Worm (Caenorhabditis elegans) whole organism, L4 larva: ENCODE data around the gene brap-2.

Experiments used
- D1046.2 ChIP-seq: fragments of 200-800 bp; sonication (Bioruptor generic); IDR thresholded peaks from 2 replicates; pipeline ENCODE4 v1.3.6; 2022; ENCODE audit warnings: missing genetic modification characterization, missing compliant biosample characterization
- F10B5.3 ChIP-seq: sonication (generic microtip); optimal IDR thresholded peaks from 2 replicates; lab custom pipeline; 2016; ENCODE audit warnings: mild to moderate bottlenecking, missing genetic modification characterization, missing compliant biosample characterization
- F26F4.8 ChIP-seq: fragments of 200-800 bp; sonication (Bioruptor generic); conservative IDR thresholded peaks from 2 replicates; pipeline ENCODE4 v1.3.6; 2022; ENCODE audit warnings: missing genetic modification characterization, missing compliant biosample characterization
- T20F7.1 ChIP-seq: fragments of 200-800 bp; sonication (Bioruptor generic); optimal IDR thresholded peaks from 2 replicates; lab custom pipeline; 2018; ENCODE audit warnings: mild to moderate bottlenecking, missing genetic modification characterization, missing compliant biosample characterization
- Y48G9A.11 ChIP-seq: fragments of 200-800 bp; sonication (Bioruptor generic); IDR thresholded peaks from 2 replicates; pipeline ENCODE4 v1.3.6; 2022; ENCODE audit warnings: missing genetic modification reagents, missing genetic modification characterization, missing compliant biosample characterization
- Y75B8A.6 ChIP-seq: fragments of 200-800 bp; sonication (Bioruptor generic); IDR thresholded peaks from 2 replicates; pipeline ENCODE4 v1.3.6; 2022; ENCODE audit warnings: missing genetic modification reagents, missing genetic modification characterization, missing compliant biosample characterization
- ZK546.5 ChIP-seq, 2 experiments: sonication (generic microtip); optimal IDR thresholded peaks; 2 replicates each; lab custom pipeline; 2017; ENCODE audit warnings: missing biosample characterization in 2 of 2, missing genetic modification characterization in 2 of 2
- attf-4 ChIP-seq: sonication (generic microtip); optimal IDR thresholded peaks from 3 replicates; lab custom pipeline; 2017; ENCODE audit warnings: missing biosample characterization, missing genetic modification characterization
- ceh-44 ChIP-seq: fragments of 200-800 bp; sonication (Bioruptor generic); IDR thresholded peaks from 2 replicates; pipeline ENCODE4 v1.3.6; 2022; ENCODE audit warnings: missing genetic modification reagents, missing genetic modification characterization, missing compliant biosample characterization
- ceh-62 ChIP-seq: sonication (generic microtip); optimal IDR thresholded peaks from 2 replicates; lab custom pipeline; 2017; ENCODE audit warnings: missing biosample characterization, missing genetic modification characterization
- ces-1 ChIP-seq: fragments of 150-350 bp; sonication (generic microtip); optimal IDR thresholded peaks from 4 replicates; lab custom pipeline; 2014; ENCODE audit warnings: missing biosample characterization, missing genetic modification reagents, missing genetic modification characterization
- daf-16 ChIP-seq, 3 experiments: sonication (generic microtip); optimal IDR thresholded peaks; 2 replicates each; lab custom pipeline; 2016 to 2017; ENCODE audit warnings: missing genetic modification characterization in 3 of 3, missing genetic modification reagents in 3 of 3, mild to moderate bottlenecking in 2 of 3, missing compliant biosample characterization in 2 of 3, missing biosample characterization in 1 of 3, moderate library complexity in 1 of 3
- daf-19 ChIP-seq: fragments of 200-800 bp; sonication (Bioruptor generic); conservative IDR thresholded peaks from 2 replicates; pipeline ENCODE4 v1.3.6; 2022; ENCODE audit warnings: missing genetic modification characterization, missing compliant biosample characterization
- dmd-6 ChIP-seq: fragments of 200-800 bp; sonication (Bioruptor generic); IDR thresholded peaks from 2 replicates; pipeline ENCODE4 v1.3.6; 2022; ENCODE audit warnings: missing genetic modification reagents, missing genetic modification characterization, missing compliant biosample characterization
- hif-1 ChIP-seq, 2 experiments: sonication (generic microtip); optimal IDR thresholded peaks; 2 replicates each; lab custom pipeline; 2016 to 2017; ENCODE audit warnings: missing compliant biosample characterization in 2 of 2, missing genetic modification characterization in 2 of 2, missing genetic modification reagents in 2 of 2, missing genotype in 2 of 2, mild to moderate bottlenecking in 1 of 2
- hlh-11 ChIP-seq: fragments of 200-800 bp; sonication (Bioruptor generic); optimal IDR thresholded peaks from 2 replicates; lab custom pipeline; 2018; ENCODE audit warnings: mild to moderate bottlenecking, missing genetic modification characterization, missing compliant biosample characterization
- hlh-30 ChIP-seq: sonication (generic microtip); optimal IDR thresholded peaks from 2 replicates; lab custom pipeline; 2017; ENCODE audit warnings: antibody characterized with exemption, mild to moderate bottlenecking, missing genetic modification characterization, missing compliant biosample characterization; ENCODE audit not compliant: insufficient read depth
- hmg-1.1 ChIP-seq: fragments of 200-800 bp; sonication (Bioruptor generic); IDR thresholded peaks from 2 replicates; pipeline ENCODE4 v1.3.6; 2022; ENCODE audit warnings: missing genetic modification reagents, missing genetic modification characterization, missing compliant biosample characterization
- jun-1 ChIP-seq: fragments of 150-350 bp; optimal IDR thresholded peaks from 2 replicates; lab custom pipeline; 2014; ENCODE audit warnings: missing biosample characterization, missing genetic modification reagents, missing genetic modification characterization
- lin-1 ChIP-seq: fragments of 200-800 bp; sonication (Bioruptor generic); IDR thresholded peaks from 2 replicates; pipeline ENCODE4 v1.3.6; 2022; ENCODE audit warnings: missing genetic modification reagents, missing genetic modification characterization, missing compliant biosample characterization
- lin-15B ChIP-seq: fragments of 150-350 bp; sonication (generic microtip); optimal IDR thresholded peaks from 3 replicates; lab custom pipeline; 2014; ENCODE audit warnings: missing biosample characterization, missing genetic modification characterization
- lin-29 ChIP-seq: fragments of 200-800 bp; sonication (Bioruptor generic); IDR thresholded peaks from 2 replicates; pipeline ENCODE4 v1.3.6; 2022; ENCODE audit warnings: missing genetic modification reagents, missing genetic modification characterization, missing compliant biosample characterization
- lin-38 ChIP-seq: fragments of 200-800 bp; sonication (Bioruptor generic); IDR thresholded peaks from 2 replicates; pipeline ENCODE4 v1.3.6; 2022; ENCODE audit warnings: missing genetic modification reagents, missing genetic modification characterization, missing compliant biosample characterization
- lin-39 ChIP-seq: fragments of 150-350 bp; optimal IDR thresholded peaks from 2 replicates; lab custom pipeline; 2014; ENCODE audit warnings: missing biosample characterization, missing genetic modification reagents, missing genetic modification characterization
- lir-3 ChIP-seq: sonication (generic microtip); optimal IDR thresholded peaks from 2 replicates; lab custom pipeline; 2016; ENCODE audit warnings: mild to moderate bottlenecking, missing genetic modification characterization, missing compliant biosample characterization
- lsy-2 ChIP-seq, 2 experiments: fragments of 150-350 bp in 1 of 2; sonication (generic microtip) in 1 of 2; optimal IDR thresholded peaks; 2 replicates each; lab custom pipeline; 2014 to 2017; ENCODE audit warnings: missing biosample characterization in 2 of 2, missing genetic modification characterization in 2 of 2
- mdt-29 ChIP-seq: fragments of 200-800 bp; sonication (Bioruptor generic); IDR thresholded peaks from 2 replicates; pipeline ENCODE4 v1.3.6; 2022; ENCODE audit warnings: missing genetic modification reagents, missing genetic modification characterization, missing compliant biosample characterization
- mes-2 ChIP-seq: sonication (generic microtip); optimal IDR thresholded peaks from 2 replicates; lab custom pipeline; 2016; ENCODE audit warnings: missing genotype, mild to moderate bottlenecking, missing genetic modification characterization, missing compliant biosample characterization; ENCODE audit not compliant: poor library complexity, severe bottlenecking
- mxl-2 ChIP-seq: fragments of 200-800 bp; sonication (Bioruptor generic); conservative IDR thresholded peaks from 2 replicates; pipeline ENCODE4 v1.3.6; 2022; ENCODE audit warnings: missing genetic modification reagents, missing genetic modification characterization, missing compliant biosample characterization
- nhr-102 ChIP-seq: sonication (generic microtip); optimal IDR thresholded peaks from 2 replicates; lab custom pipeline; 2016; ENCODE audit warnings: mild to moderate bottlenecking, missing genetic modification characterization, moderate library complexity, missing compliant biosample characterization
- nhr-11 ChIP-seq: fragments of 150-350 bp; optimal IDR thresholded peaks from 2 replicates; lab custom pipeline; 2014; ENCODE audit warnings: missing biosample characterization, missing genetic modification characterization
- nhr-237 ChIP-seq: sonication (generic microtip); optimal IDR thresholded peaks from 2 replicates; lab custom pipeline; 2017; ENCODE audit warnings: missing biosample characterization, missing genetic modification characterization
- nhr-25 ChIP-seq: sonication (generic microtip); optimal IDR thresholded peaks from 2 replicates; lab custom pipeline; 2017; ENCODE audit warnings: missing genetic modification characterization, mild to moderate bottlenecking, missing compliant biosample characterization, antibody characterized with exemption, moderate library complexity, borderline replicate concordance; ENCODE audit not compliant: insufficient read depth
- nhr-28 ChIP-seq: fragments of 150-350 bp; optimal IDR thresholded peaks from 2 replicates; lab custom pipeline; 2014; ENCODE audit warnings: missing biosample characterization, missing genetic modification characterization
- nhr-48 ChIP-seq: sonication (generic microtip); optimal IDR thresholded peaks from 2 replicates; lab custom pipeline; 2016; ENCODE audit warnings: mild to moderate bottlenecking, missing genetic modification characterization, missing compliant biosample characterization
- nhr-77 ChIP-seq: fragments of 150-350 bp; optimal IDR thresholded peaks from 2 replicates; lab custom pipeline; 2014; ENCODE audit warnings: missing biosample characterization, missing genetic modification characterization
- pha-4 ChIP-seq, 2 experiments: fragments of 150-350 bp in 1 of 2; fragments of 200-800 bp in 1 of 2; sonication (Bioruptor generic) in 1 of 2; IDR thresholded peaks in 1 of 2; optimal IDR thresholded peaks in 1 of 2; 2 replicates each; pipeline versions ENCODE4 v1.3.6 to Lab custom; 2014 to 2022; ENCODE audit warnings: missing genetic modification characterization in 2 of 2, missing genetic modification reagents in 2 of 2, missing biosample characterization in 1 of 2, missing compliant biosample characterization in 1 of 2
- pqm-1 ChIP-seq: sonication (generic microtip); optimal IDR thresholded peaks from 2 replicates; lab custom pipeline; 2017; ENCODE audit warnings: missing biosample characterization, missing genetic modification characterization
- saeg-2 ChIP-seq: fragments of 200-800 bp; sonication (Bioruptor generic); IDR thresholded peaks from 2 replicates; pipeline ENCODE4 v1.3.6; 2022; ENCODE audit warnings: missing genetic modification reagents, missing genetic modification characterization, missing compliant biosample characterization
- snpc-1.2 ChIP-seq: fragments of 200-800 bp; sonication (Bioruptor generic); IDR thresholded peaks from 2 replicates; pipeline ENCODE4 v1.3.6; 2022; ENCODE audit warnings: missing genetic modification reagents, missing genetic modification characterization, missing compliant biosample characterization
- snpc-4 ChIP-seq: fragments of 150-350 bp; optimal IDR thresholded peaks from 2 replicates; lab custom pipeline; 2014; ENCODE audit warnings: missing biosample characterization, missing genetic modification characterization
- spr-1 ChIP-seq: sonication (generic microtip); optimal IDR thresholded peaks from 2 replicates; lab custom pipeline; 2016; ENCODE audit warnings: mild to moderate bottlenecking, missing genetic modification characterization, missing compliant biosample characterization
- tag-97 ChIP-seq: fragments of 200-800 bp; sonication (Bioruptor generic); IDR thresholded peaks from 2 replicates; pipeline ENCODE4 v1.3.6; 2022; ENCODE audit warnings: missing genetic modification characterization, missing compliant biosample characterization
- unc-39 ChIP-seq: sonication (generic microtip); optimal IDR thresholded peaks from 2 replicates; lab custom pipeline; 2017; ENCODE audit warnings: missing biosample characterization, missing genetic modification characterization
- unc-62 ChIP-seq, 3 experiments: fragments of 150-350 bp in 1 of 3; sonication (generic microtip); optimal IDR thresholded peaks in 2 of 3; peaks in 1 of 3; 1 replicate in 1 of 3; 2 replicates in 2 of 3; lab custom pipeline; 2014 to 2017; ENCODE audit warnings: missing biosample characterization in 3 of 3, missing genetic modification characterization in 3 of 3, missing genetic modification reagents in 3 of 3, missing genotype in 1 of 3
- zfp-2 ChIP-seq: sonication (generic microtip); optimal IDR thresholded peaks from 2 replicates; lab custom pipeline; 2016; ENCODE audit warnings: mild to moderate bottlenecking, missing genetic modification characterization, missing compliant biosample characterization
- ztf-7 ChIP-seq: fragments of 150-350 bp; optimal IDR thresholded peaks from 2 replicates; lab custom pipeline; 2014; ENCODE audit warnings: missing biosample characterization, missing genetic modification characterization

The brap-2 gene

DNA sequence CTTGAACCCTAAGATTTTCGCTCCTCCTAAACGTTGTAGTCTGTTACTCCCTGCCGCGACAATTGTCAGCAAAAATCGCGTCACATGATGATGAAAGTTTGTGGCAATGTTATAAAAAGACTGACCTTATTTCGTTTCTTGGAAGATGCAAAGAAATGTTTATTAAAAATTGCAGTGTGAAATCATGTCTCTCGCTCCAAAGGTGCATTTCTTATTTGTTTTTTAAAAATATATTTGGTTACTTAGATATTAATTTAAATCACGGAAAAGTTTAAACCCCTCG lies 14.8 kb downstream of the brap-2 start:
- TF ChIP-seq D1046.2 (no peak), lir-3 (no peak), hlh-30 (tag; lab: Kevin White, UChicago) (peak; percentile 50), nhr-28 (tag; lab: Kevin White, UChicago) (peak; percentile 44), unc-62 (GFP tag; optimal IDR thresholded peaks at IDR 0.05 in 1 of 2; lab: Kevin White, UChicago) (peak in 1 of 2 experiments; percentile 49), unc-62 (tag; optimal IDR thresholded peaks at IDR 0.05; lab: Kevin White, UChicago) (no peak), lsy-2 (tag; optimal IDR thresholded peaks at IDR 0.05; lab: Kevin White, UChicago) (peak in 1 of 2 experiments; percentile 11), hlh-11 (tag; lab: Kevin White, UChicago) (peak; percentile 1)

DNA sequence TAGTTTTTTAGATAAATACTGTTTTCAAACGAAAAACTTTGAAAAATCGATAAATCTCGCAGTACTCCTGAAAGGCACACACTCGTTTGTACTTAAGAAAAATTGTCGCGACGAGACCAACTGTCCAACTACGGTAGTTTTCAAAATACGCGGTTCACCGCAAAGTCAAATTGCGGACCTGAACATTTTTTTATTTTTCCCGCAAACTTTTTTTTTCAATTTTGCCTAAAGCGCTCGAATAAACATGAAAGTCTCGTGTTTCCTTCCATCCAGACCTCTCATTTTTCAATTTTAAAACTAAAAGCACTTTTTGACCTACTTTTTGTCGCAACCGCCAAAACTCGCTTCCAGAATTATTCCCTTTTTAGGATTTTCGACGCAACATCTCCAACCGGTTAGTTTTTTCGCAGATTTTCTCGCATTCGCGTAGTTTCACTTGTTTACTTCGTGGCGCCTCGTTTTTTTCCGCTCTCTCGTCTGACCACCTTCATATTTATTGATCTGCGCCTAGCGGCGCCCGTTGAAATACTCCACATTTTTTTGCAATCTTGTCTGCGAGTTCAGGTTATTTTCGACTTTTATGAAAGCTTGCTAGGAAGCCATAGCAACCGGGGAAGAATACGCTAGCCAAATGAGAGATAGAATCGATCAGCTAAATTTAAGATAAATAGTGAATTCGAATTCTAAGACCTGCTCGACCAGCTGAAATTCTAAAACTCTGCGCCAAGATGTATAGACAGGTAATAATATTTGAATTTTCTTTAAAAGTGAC lies 15.3 kb downstream of the brap-2 start, which contains the start of gene prdx-2:
Gene prdx-2 (plus strand): TSS at position 729 of the 772 bp plus-strand sequence.
- no peak for TF ChIP-seq ZK546.5 (tag; optimal IDR thresholded peaks at IDR 0.05; lab: Kevin White, UChicago)
- no peak for TF ChIP-seq lin-15B (tag; lab: Kevin White, UChicago)
- TF ChIP-seq jun-1 (tag; lab: Kevin White, UChicago): no peak
- TF ChIP-seq tag-97 (GFP tag; lab: Robert Waterston, UW): no peak
- TF ChIP-seq nhr-77 (tag; lab: Kevin White, UChicago): no peak
- TF ChIP-seq zfp-2 (tag; lab: Kevin White, UChicago): no peak
- no peak for TF ChIP-seq daf-16 (GFP tag; optimal IDR thresholded peaks at IDR 0.05; lab: Kevin White, UChicago)
- peak; percentile 32 for TF ChIP-seq daf-16 (tag; optimal IDR thresholded peaks at IDR 0.05; lab: Kevin White, UChicago)
- TF ChIP-seq F10B5.3: no peak
- TF ChIP-seq hif-1 (tag; optimal IDR thresholded peaks at IDR 0.05; lab: Kevin White, UChicago): no peak
- TF ChIP-seq nhr-11: no peak
- no peak for TF ChIP-seq ceh-44
- TF ChIP-seq mes-2 (tag; lab: Kevin White, UChicago): no peak
- no peak for TF ChIP-seq T20F7.1 (GFP tag; lab: Kevin White, UChicago)
- no peak for TF ChIP-seq pqm-1
- TF ChIP-seq attf-4 (tag; lab: Kevin White, UChicago): no peak
- TF ChIP-seq snpc-1.2 (GFP tag; lab: Robert Waterston, UW): no peak
- no peak for TF ChIP-seq dmd-6
- no peak for TF ChIP-seq lin-29
- TF ChIP-seq nhr-25 (tag; lab: Kevin White, UChicago): no peak
- no peak for TF ChIP-seq nhr-102 (tag; lab: Kevin White, UChicago)
- 0 out of 2 replicates have a peak, but pooled peaks have one; percentile 30 for TF ChIP-seq hmg-1.1
- no peak for TF ChIP-seq nhr-237 (tag; lab: Kevin White, UChicago)
- TF ChIP-seq Y48G9A.11 (GFP tag; lab: Robert Waterston, UW): peak; percentile 58; the same call in 1 of the 2 replicates
- TF ChIP-seq lin-39 (tag; lab: Kevin White, UChicago): no peak
- no peak for TF ChIP-seq spr-1 (tag; lab: Kevin White, UChicago)
- no peak for TF ChIP-seq F26F4.8 (GFP tag; lab: Robert Waterston, UW)
- no peak for TF ChIP-seq mxl-2 (GFP tag; lab: Robert Waterston, UW)
- no peak for TF ChIP-seq Y75B8A.6 (GFP tag; lab: Robert Waterston, UW)
- TF ChIP-seq pha-4 (GFP tag; IDR thresholded peaks at IDR 0.05; lab: Robert Waterston, UW): no peak
- no peak for TF ChIP-seq pha-4 (tag; optimal IDR thresholded peaks at IDR 0.05; lab: Kevin White, UChicago)
- TF ChIP-seq ceh-62 (tag; lab: Kevin White, UChicago): no peak
- TF ChIP-seq lir-3: no peak
- TF ChIP-seq daf-19 (GFP tag; lab: Robert Waterston, UW): no peak
- TF ChIP-seq unc-39 (tag; lab: Kevin White, UChicago): no peak
- TF ChIP-seq ztf-7 (tag; lab: Kevin White, UChicago): no peak
- TF ChIP-seq mdt-29 (GFP tag; lab: Robert Waterston, UW): no peak
- no peak for TF ChIP-seq ces-1 (GFP tag; lab: Kevin White, UChicago)
- no peak for TF ChIP-seq lin-1 (GFP tag; lab: Robert Waterston, UW)
- TF ChIP-seq snpc-4: no peak
- no peak for TF ChIP-seq saeg-2
- TF ChIP-seq lin-38: peak; percentile 58; the same call in 1 of the 2 replicates
- no peak for TF ChIP-seq nhr-48 (tag; lab: Kevin White, UChicago)
